Worm (Caenorhabditis elegans) whole organism, L4 larva: ENCODE results near the gene cyp-14A4.
A peak's percentile ranks its signal among the peaks of the same experiment; 100 is the strongest.

Source experiments
- D1046.2 ChIP-seq: fragments of 200-800 bp; sonication (Bioruptor generic); IDR thresholded peaks from 2 replicates; pipeline ENCODE4 v1.3.6; 2022; ENCODE audit warnings: missing genetic modification characterization, missing compliant biosample characterization
- F37D6.2 ChIP-seq: sonication (generic microtip); optimal IDR thresholded peaks from 2 replicates; lab custom pipeline; 2016; ENCODE audit warnings: mild to moderate bottlenecking, missing genetic modification characterization, missing compliant biosample characterization
- F44E2.7 ChIP-seq: fragments of 200-800 bp; sonication (Bioruptor generic); IDR thresholded peaks from 2 replicates; pipeline ENCODE4 v2.1.2; 2022; ENCODE audit warnings: missing genetic modification characterization, missing compliant biosample characterization
- T20F7.1 ChIP-seq: fragments of 200-800 bp; sonication (Bioruptor generic); optimal IDR thresholded peaks from 2 replicates; lab custom pipeline; 2018; ENCODE audit warnings: mild to moderate bottlenecking, missing genetic modification characterization, missing compliant biosample characterization
- Y48G9A.11 ChIP-seq: fragments of 200-800 bp; sonication (Bioruptor generic); IDR thresholded peaks from 2 replicates; pipeline ENCODE4 v1.3.6; 2022; ENCODE audit warnings: missing genetic modification reagents, missing genetic modification characterization, missing compliant biosample characterization
- Y5F2A.4 ChIP-seq: fragments of 200-800 bp; sonication (Bioruptor generic); optimal IDR thresholded peaks from 2 replicates; lab custom pipeline; 2018; ENCODE audit warnings: mild to moderate bottlenecking, missing genetic modification characterization, missing compliant biosample characterization
- ZK546.5 ChIP-seq, 2 experiments: sonication (generic microtip); optimal IDR thresholded peaks; 2 replicates each; lab custom pipeline; 2017; ENCODE audit warnings: missing biosample characterization in 2 of 2, missing genetic modification characterization in 2 of 2
- aha-1 ChIP-seq: fragments of 150-350 bp; peaks from one replicate; lab custom pipeline; 2014; ENCODE audit warnings: missing biosample characterization, missing genetic modification characterization
- aly-2 ChIP-seq: sonication (generic microtip); optimal IDR thresholded peaks from 2 replicates; lab custom pipeline; 2018; ENCODE audit warnings: missing biosample characterization, missing genetic modification characterization
- ceh-28 ChIP-seq: fragments of 150-350 bp; optimal IDR thresholded peaks from 2 replicates; lab custom pipeline; 2014; ENCODE audit warnings: missing biosample characterization, missing genetic modification reagents, missing genetic modification characterization
- ceh-44 ChIP-seq: fragments of 200-800 bp; sonication (Bioruptor generic); IDR thresholded peaks from 2 replicates; pipeline ENCODE4 v1.3.6; 2022; ENCODE audit warnings: missing genetic modification reagents, missing genetic modification characterization, missing compliant biosample characterization
- ces-1 ChIP-seq: fragments of 150-350 bp; sonication (generic microtip); optimal IDR thresholded peaks from 4 replicates; lab custom pipeline; 2014; ENCODE audit warnings: missing biosample characterization, missing genetic modification reagents, missing genetic modification characterization
- daf-12 ChIP-seq: fragments of 150-350 bp; optimal IDR thresholded peaks from 2 replicates; lab custom pipeline; 2014; ENCODE audit warnings: missing biosample characterization, missing genetic modification reagents, missing genetic modification characterization
- daf-16 ChIP-seq, 3 experiments: sonication (generic microtip); optimal IDR thresholded peaks; 2 replicates each; lab custom pipeline; 2016 to 2017; ENCODE audit warnings: missing genetic modification characterization in 3 of 3, missing genetic modification reagents in 3 of 3, mild to moderate bottlenecking in 2 of 3, missing compliant biosample characterization in 2 of 3, missing biosample characterization in 1 of 3, moderate library complexity in 1 of 3
- daf-19 ChIP-seq: fragments of 200-800 bp; sonication (Bioruptor generic); conservative IDR thresholded peaks from 2 replicates; pipeline ENCODE4 v1.3.6; 2022; ENCODE audit warnings: missing genetic modification characterization, missing compliant biosample characterization
- daf-8 ChIP-seq: fragments of 200-800 bp; sonication (Bioruptor generic); IDR thresholded peaks from 2 replicates; pipeline ENCODE4 v1.3.6; 2022; ENCODE audit warnings: missing genetic modification characterization, missing compliant biosample characterization
- dmd-6 ChIP-seq: fragments of 200-800 bp; sonication (Bioruptor generic); IDR thresholded peaks from 2 replicates; pipeline ENCODE4 v1.3.6; 2022; ENCODE audit warnings: missing genetic modification reagents, missing genetic modification characterization, missing compliant biosample characterization
- dmd-8 ChIP-seq: fragments of 200-800 bp; sonication (Bioruptor generic); IDR thresholded peaks from 2 replicates; pipeline ENCODE4 v1.3.6; 2022; ENCODE audit warnings: missing genetic modification characterization, missing compliant biosample characterization
- dve-1 ChIP-seq: sonication (generic microtip); optimal IDR thresholded peaks from 2 replicates; lab custom pipeline; 2017; ENCODE audit warnings: antibody characterized with exemption, mild to moderate bottlenecking, missing genetic modification characterization, missing compliant biosample characterization; ENCODE audit not compliant: insufficient read depth
- fkh-10 ChIP-seq: fragments of 150-350 bp; optimal IDR thresholded peaks from 2 replicates; lab custom pipeline; 2014; ENCODE audit warnings: missing biosample characterization, missing genetic modification reagents, missing genetic modification characterization
- fos-1 ChIP-seq: fragments of 150-350 bp; optimal IDR thresholded peaks from 2 replicates; lab custom pipeline; 2014; ENCODE audit warnings: missing biosample characterization, missing genetic modification characterization
- hif-1 ChIP-seq, 2 experiments: sonication (generic microtip); optimal IDR thresholded peaks; 2 replicates each; lab custom pipeline; 2016 to 2017; ENCODE audit warnings: missing compliant biosample characterization in 2 of 2, missing genetic modification characterization in 2 of 2, missing genetic modification reagents in 2 of 2, missing genotype in 2 of 2, mild to moderate bottlenecking in 1 of 2
- hlh-11 ChIP-seq: fragments of 200-800 bp; sonication (Bioruptor generic); optimal IDR thresholded peaks from 2 replicates; lab custom pipeline; 2018; ENCODE audit warnings: mild to moderate bottlenecking, missing genetic modification characterization, missing compliant biosample characterization
- jun-1 ChIP-seq: fragments of 150-350 bp; optimal IDR thresholded peaks from 2 replicates; lab custom pipeline; 2014; ENCODE audit warnings: missing biosample characterization, missing genetic modification reagents, missing genetic modification characterization
- lin-13 ChIP-seq: fragments of 150-350 bp; optimal IDR thresholded peaks from 2 replicates; lab custom pipeline; 2014; ENCODE audit warnings: missing biosample characterization, missing genetic modification reagents, missing genetic modification characterization
- lin-29 ChIP-seq: fragments of 200-800 bp; sonication (Bioruptor generic); IDR thresholded peaks from 2 replicates; pipeline ENCODE4 v1.3.6; 2022; ENCODE audit warnings: missing genetic modification reagents, missing genetic modification characterization, missing compliant biosample characterization
- lin-38 ChIP-seq: fragments of 200-800 bp; sonication (Bioruptor generic); IDR thresholded peaks from 2 replicates; pipeline ENCODE4 v1.3.6; 2022; ENCODE audit warnings: missing genetic modification reagents, missing genetic modification characterization, missing compliant biosample characterization
- madf-5 ChIP-seq, 2 experiments: fragments of 200-800 bp; sonication (Bioruptor generic); IDR thresholded peaks; 2 replicates each; pipeline ENCODE4 v1.3.6; 2022; ENCODE audit warnings: missing compliant biosample characterization in 2 of 2, missing genetic modification characterization in 2 of 2
- mxl-3 ChIP-seq: fragments of 200-800 bp; sonication (Bioruptor generic); optimal IDR thresholded peaks from 2 replicates; lab custom pipeline; 2018; ENCODE audit warnings: mild to moderate bottlenecking, missing genetic modification characterization, missing compliant biosample characterization
- nhr-41 ChIP-seq: fragments of 200-800 bp; sonication (Bioruptor generic); IDR thresholded peaks from 2 replicates; pipeline ENCODE4 v1.3.6; 2022; ENCODE audit warnings: missing genetic modification reagents, missing genetic modification characterization, missing compliant biosample characterization
- nhr-6 ChIP-seq: fragments of 150-350 bp; optimal IDR thresholded peaks from 2 replicates; lab custom pipeline; 2014; ENCODE audit warnings: missing biosample characterization, missing genetic modification characterization
- nhr-77 ChIP-seq: fragments of 150-350 bp; optimal IDR thresholded peaks from 2 replicates; lab custom pipeline; 2014; ENCODE audit warnings: missing biosample characterization, missing genetic modification characterization
- pha-4 ChIP-seq, 2 experiments: fragments of 150-350 bp in 1 of 2; fragments of 200-800 bp in 1 of 2; sonication (Bioruptor generic) in 1 of 2; IDR thresholded peaks in 1 of 2; optimal IDR thresholded peaks in 1 of 2; 2 replicates each; pipeline versions ENCODE4 v1.3.6 to Lab custom; 2014 to 2022; ENCODE audit warnings: missing genetic modification characterization in 2 of 2, missing genetic modification reagents in 2 of 2, missing biosample characterization in 1 of 2, missing compliant biosample characterization in 1 of 2
- php-3 ChIP-seq: fragments of 200-800 bp; sonication (Bioruptor generic); IDR thresholded peaks from 2 replicates; pipeline ENCODE4 v1.3.6; 2022; ENCODE audit warnings: missing genetic modification reagents, missing genetic modification characterization, missing compliant biosample characterization
- pqm-1 ChIP-seq: sonication (generic microtip); optimal IDR thresholded peaks from 2 replicates; lab custom pipeline; 2017; ENCODE audit warnings: missing biosample characterization, missing genetic modification characterization
- saeg-2 ChIP-seq: fragments of 200-800 bp; sonication (Bioruptor generic); IDR thresholded peaks from 2 replicates; pipeline ENCODE4 v1.3.6; 2022; ENCODE audit warnings: missing genetic modification reagents, missing genetic modification characterization, missing compliant biosample characterization
- sdz-12 ChIP-seq: fragments of 200-800 bp; sonication (Bioruptor generic); optimal IDR thresholded peaks from 2 replicates; lab custom pipeline; 2018; ENCODE audit warnings: mild to moderate bottlenecking, missing genetic modification characterization, missing compliant biosample characterization
- set-16 ChIP-seq: fragments of 200-800 bp; sonication (Bioruptor generic); IDR thresholded peaks from 2 replicates; pipeline ENCODE4 v1.3.6; 2022; ENCODE audit warnings: missing genetic modification reagents, missing genetic modification characterization, missing compliant biosample characterization
- skn-1 ChIP-seq: fragments of 150-350 bp; optimal IDR thresholded peaks from 2 replicates; lab custom pipeline; 2014; ENCODE audit warnings: missing biosample characterization, missing genetic modification characterization
- snpc-4 ChIP-seq: fragments of 150-350 bp; optimal IDR thresholded peaks from 2 replicates; lab custom pipeline; 2014; ENCODE audit warnings: missing biosample characterization, missing genetic modification characterization
- spr-3 ChIP-seq: fragments of 200-800 bp; sonication (Bioruptor generic); optimal IDR thresholded peaks from 2 replicates; lab custom pipeline; 2018; ENCODE audit warnings: mild to moderate bottlenecking, missing genetic modification characterization, missing compliant biosample characterization
- tag-97 ChIP-seq: fragments of 200-800 bp; sonication (Bioruptor generic); IDR thresholded peaks from 2 replicates; pipeline ENCODE4 v1.3.6; 2022; ENCODE audit warnings: missing genetic modification characterization, missing compliant biosample characterization
- vab-7 ChIP-seq: fragments of 200-800 bp; sonication (Bioruptor generic); IDR thresholded peaks from 2 replicates; pipeline ENCODE4 v1.3.6; 2022; ENCODE audit warnings: missing genetic modification reagents, missing genetic modification characterization, missing compliant biosample characterization
- zag-1 ChIP-seq: fragments of 150-350 bp; optimal IDR thresholded peaks from 2 replicates; lab custom pipeline; 2014; ENCODE audit warnings: missing biosample characterization, missing genetic modification characterization
- zip-11 ChIP-seq: fragments of 200-800 bp; sonication (Bioruptor generic); IDR thresholded peaks from 2 replicates; pipeline ENCODE4 v1.3.6; 2022; ENCODE audit warnings: missing genetic modification characterization, missing compliant biosample characterization
- zip-2 ChIP-seq: fragments of 150-350 bp; optimal IDR thresholded peaks from 2 replicates; lab custom pipeline; 2014; ENCODE audit warnings: missing biosample characterization, missing genetic modification characterization

The cyp-14A4 gene

DNA sequence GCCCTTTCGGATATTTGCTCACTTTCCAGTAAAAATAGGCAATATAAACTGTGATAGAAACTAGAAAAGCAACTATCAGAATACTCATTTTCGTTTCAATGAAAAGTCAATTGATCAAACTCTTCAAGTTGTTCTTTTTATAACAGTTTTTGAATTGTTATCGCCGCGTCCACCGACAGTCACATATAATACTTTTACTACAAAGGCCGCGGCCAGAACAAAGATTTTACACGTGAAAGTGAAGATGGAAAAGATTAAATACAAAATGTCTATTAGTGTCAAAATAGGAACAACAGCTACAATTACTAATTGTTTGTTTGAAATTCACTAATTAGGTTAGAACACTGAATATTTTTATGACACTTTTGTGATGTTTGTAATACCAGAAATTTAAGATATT lies 14.4 kb downstream of the cyp-14A4 start, which contains the start of gene cyp-14A2:
Gene cyp-14A2 (minus strand): TSS at position 101 of the 400 bp plus-strand sequence.
- TF ChIP-seq lin-13 (GFP tag; lab: Kevin White, UChicago): no peak
- no peak for TF ChIP-seq spr-3
- TF ChIP-seq dmd-6 (GFP tag; lab: Robert Waterston, UW): peak; percentile 42
- TF ChIP-seq Y48G9A.11 (GFP tag; lab: Robert Waterston, UW): no peak

DNA sequence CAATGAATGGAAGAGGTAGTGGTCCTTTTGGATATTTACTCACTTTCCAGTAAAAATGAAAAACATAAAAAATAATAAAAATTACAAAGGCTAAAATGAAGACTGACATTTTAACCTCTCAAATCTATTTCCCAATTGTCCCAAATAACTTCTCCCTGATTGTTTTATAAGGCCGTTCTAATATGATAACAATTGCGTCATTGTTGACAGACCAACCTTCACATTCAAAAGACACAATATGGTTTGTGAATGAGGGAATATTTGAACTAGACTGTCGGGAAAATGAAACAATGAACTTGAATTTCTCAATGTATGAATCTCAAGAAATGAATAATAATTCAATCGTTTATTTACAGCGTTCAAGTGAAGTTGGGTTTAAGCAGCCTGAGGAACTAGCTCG lies 16.8 kb downstream of the cyp-14A4 start, which contains the start of gene cyp-14A1:
Gene cyp-14A1 (minus strand): TSS at position 126 of the 400 bp plus-strand sequence.
- no peak for TF ChIP-seq daf-16 (GFP tag; optimal IDR thresholded peaks at IDR 0.05; lab: Kevin White, UChicago)
- peak; percentile 39 for TF ChIP-seq daf-16 (tag; optimal IDR thresholded peaks at IDR 0.05; lab: Kevin White, UChicago)
- no peak for TF ChIP-seq vab-7 (GFP tag; lab: Robert Waterston, UW)
- peak; percentile 19 for TF ChIP-seq dve-1 (tag; lab: Kevin White, UChicago)

DNA sequence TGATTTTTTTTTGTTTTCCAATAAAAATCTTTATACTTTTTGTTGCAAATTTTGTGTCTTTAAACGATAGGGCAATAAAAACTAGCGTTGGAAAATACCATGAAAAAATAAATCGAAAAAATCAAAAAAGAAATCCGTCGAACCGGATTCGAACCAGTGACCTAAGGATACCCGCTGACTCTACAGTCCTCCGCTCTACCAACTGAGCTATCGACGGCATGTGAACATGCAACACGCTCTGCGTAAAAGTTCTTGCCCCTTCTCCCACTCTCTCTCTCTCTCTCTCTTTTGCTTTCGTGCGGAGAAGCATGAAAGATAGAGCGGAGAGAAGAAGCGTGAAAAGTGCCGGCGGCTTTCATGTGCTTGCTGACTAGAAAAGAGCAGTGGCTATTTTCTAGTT lies 19.4 kb downstream of the cyp-14A4 start:
- TF ChIP-seq zip-2 (tag; lab: Kevin White, UChicago) (peak; percentile 40), tag-97 (GFP tag; lab: Robert Waterston, UW) (no peak), daf-12 (tag; lab: Kevin White, UChicago) (no peak), nhr-41 (GFP tag; lab: Robert Waterston, UW) (peak; percentile 76; the same call in 1 of the 2 replicates), pha-4 (GFP tag; IDR thresholded peaks at IDR 0.05; lab: Robert Waterston, UW) (peak; percentile 89), pha-4 (tag; optimal IDR thresholded peaks at IDR 0.05; lab: Kevin White, UChicago) (no peak), D1046.2 (GFP tag; lab: Robert Waterston, UW) (peak; percentile 80; the same call in 1 of the 2 replicates), F44E2.7 (GFP tag; lab: Robert Waterston, UW) (peak; percentile 91), set-16 (GFP tag; lab: Robert Waterston, UW) (no peak), fkh-10 (GFP tag; lab: Kevin White, UChicago) (peak; percentile 63), aly-2 (tag; lab: Kevin White, UChicago) (no peak), nhr-6 (no peak), ZK546.5 (tag; optimal IDR thresholded peaks at IDR 0.05; lab: Kevin White, UChicago) (no peak), nhr-77 (tag; lab: Kevin White, UChicago) (peak; percentile 22), aha-1 (tag; lab: Kevin White, UChicago) (peak; percentile 98), mxl-3 (GFP tag; lab: Kevin White, UChicago) (peak; percentile 54), dmd-8 (peak; percentile 87), saeg-2 (GFP tag; lab: Robert Waterston, UW) (peak; percentile 77), jun-1 (tag; lab: Kevin White, UChicago) (peak; percentile 32), snpc-4 (tag; lab: Kevin White, UChicago) (no peak), ceh-44 (peak; percentile 44; the same call in 1 of the 2 replicates), T20F7.1 (GFP tag; lab: Kevin White, UChicago) (no peak), Y5F2A.4 (GFP tag; lab: Kevin White, UChicago) (no peak), lin-38 (GFP tag; lab: Robert Waterston, UW) (no peak), spr-3 (peak; percentile 15), lin-29 (peak; percentile 74; the same call in 1 of the 2 replicates), zag-1 (no peak), ceh-28 (tag; lab: Kevin White, UChicago) (no peak), ces-1 (GFP tag; lab: Kevin White, UChicago) (no peak), hif-1 (tag; optimal IDR thresholded peaks at IDR 0.05; lab: Kevin White, UChicago) (peak; percentile 33 to 51), F37D6.2 (tag; lab: Kevin White, UChicago) (peak; percentile 59), fos-1 (no peak), sdz-12 (peak; percentile 49), pqm-1 (tag; lab: Kevin White, UChicago) (no peak), hlh-11 (tag; lab: Kevin White, UChicago) (peak; percentile 41), daf-8 (0 out of 2 replicates have a peak, but pooled peaks have one; percentile 58), php-3 (GFP tag; lab: Robert Waterston, UW) (peak; percentile 76), zip-11 (GFP tag; lab: Robert Waterston, UW) (peak; percentile 65; the same call in 1 of the 2 replicates), madf-5 (GFP tag; IDR thresholded peaks at IDR 0.05; lab: Robert Waterston, UW) (peak; percentile 54 to 81; a peak in 2 of 4 replicates), skn-1 (tag; lab: Kevin White, UChicago) (no peak), daf-19 (GFP tag; lab: Robert Waterston, UW) (0 out of 2 replicates have a peak, but pooled peaks have one; percentile 31)
